Worm (Caenorhabditis elegans) whole organism, L2 larva: ENCODE measurements around the gene elc-1.

Experiments
- C34F6.9 ChIP-seq: fragments of 150-350 bp; optimal IDR thresholded peaks from 2 replicates; lab custom pipeline; 2014; ENCODE audit warnings: missing biosample characterization, missing genetic modification characterization
- F13H6.1 ChIP-seq: sonication (generic microtip); optimal IDR thresholded peaks from 2 replicates; lab custom pipeline; 2016; ENCODE audit warnings: missing genetic modification characterization, missing compliant biosample characterization
- R02D3.7 ChIP-seq: fragments of 150-350 bp; optimal IDR thresholded peaks from 2 replicates; lab custom pipeline; 2014; ENCODE audit warnings: missing biosample characterization, missing genetic modification characterization
- Y55F3AM.14 ChIP-seq: fragments of 200-800 bp; sonication (Bioruptor generic); optimal IDR thresholded peaks from 2 replicates; lab custom pipeline; 2018; ENCODE audit warnings: mild to moderate bottlenecking, missing genetic modification characterization, missing compliant biosample characterization
- ZK546.5 ChIP-seq: sonication (generic microtip); optimal IDR thresholded peaks from 2 replicates; lab custom pipeline; 2017; ENCODE audit warnings: missing biosample characterization, missing genetic modification characterization
- alr-1 ChIP-seq: fragments of 150-350 bp; optimal IDR thresholded peaks from 2 replicates; lab custom pipeline; 2014; ENCODE audit warnings: missing biosample characterization, missing genetic modification characterization
- aly-2 ChIP-seq: fragments of 150-350 bp; optimal IDR thresholded peaks from 2 replicates; lab custom pipeline; 2014; ENCODE audit warnings: missing biosample characterization, missing genetic modification characterization
- ama-1 ChIP-seq: fragments of 150-350 bp; optimal IDR thresholded peaks from 2 replicates; lab custom pipeline; 2018; ENCODE audit warnings: inconsistent platforms
- blmp-1 ChIP-seq: sonication (generic microtip); optimal IDR thresholded peaks from 2 replicates; lab custom pipeline; 2017; ENCODE audit warnings: missing genetic modification characterization, mild to moderate bottlenecking, missing compliant biosample characterization, antibody characterized with exemption, moderate library complexity; ENCODE audit not compliant: insufficient read depth
- ceh-16 ChIP-seq: fragments of 150-350 bp; optimal IDR thresholded peaks from 2 replicates; lab custom pipeline; 2014; ENCODE audit warnings: missing biosample characterization, missing genetic modification characterization
- ceh-82 ChIP-seq: fragments of 150-350 bp; optimal IDR thresholded peaks from 2 replicates; lab custom pipeline; 2014; ENCODE audit warnings: missing biosample characterization, missing genetic modification characterization
- crh-2 ChIP-seq: sonication (generic microtip); optimal IDR thresholded peaks from 2 replicates; lab custom pipeline; 2017; ENCODE audit warnings: missing biosample characterization, missing genetic modification characterization
- dmd-4 ChIP-seq: sonication (generic microtip); optimal IDR thresholded peaks from 2 replicates; lab custom pipeline; 2017; ENCODE audit warnings: missing biosample characterization, missing genetic modification characterization
- egl-27 ChIP-seq: sonication (generic microtip); optimal IDR thresholded peaks from 3 replicates; lab custom pipeline; 2017; ENCODE audit warnings: missing biosample characterization, missing genetic modification reagents, missing genetic modification characterization
- elt-1 ChIP-seq: fragments of 150-350 bp; optimal IDR thresholded peaks from 2 replicates; lab custom pipeline; 2014; ENCODE audit warnings: missing biosample characterization, missing genetic modification characterization
- elt-3 ChIP-seq: sonication (generic microtip); optimal IDR thresholded peaks from 2 replicates; lab custom pipeline; 2017; ENCODE audit warnings: missing biosample characterization, missing genetic modification characterization
- fos-1 ChIP-seq: fragments of 150-350 bp; optimal IDR thresholded peaks from 2 replicates; lab custom pipeline; 2014; ENCODE audit warnings: missing biosample characterization, missing genetic modification characterization
- gmeb-1 ChIP-seq: fragments of 150-350 bp; optimal IDR thresholded peaks from 2 replicates; lab custom pipeline; 2014; ENCODE audit warnings: missing biosample characterization, missing genetic modification characterization
- lin-11 ChIP-seq: fragments of 150-350 bp; sonication (generic microtip); optimal IDR thresholded peaks from 2 replicates; lab custom pipeline; 2014; ENCODE audit warnings: missing biosample characterization, missing genetic modification characterization, inconsistent platforms, mixed read lengths
- lin-13 ChIP-seq: fragments of 150-350 bp; optimal IDR thresholded peaks from 2 replicates; lab custom pipeline; 2014; ENCODE audit warnings: missing biosample characterization, missing genetic modification reagents, missing genetic modification characterization
- lin-39 ChIP-seq: fragments of 150-350 bp; optimal IDR thresholded peaks from 2 replicates; lab custom pipeline; 2014; ENCODE audit warnings: missing biosample characterization, missing genetic modification reagents, missing genetic modification characterization
- lsy-2 ChIP-seq, 2 experiments: fragments of 150-350 bp in 1 of 2; sonication (generic microtip) in 1 of 2; optimal IDR thresholded peaks; 2 replicates each; lab custom pipeline; 2014 to 2017; ENCODE audit warnings: missing biosample characterization in 2 of 2, missing genetic modification characterization in 2 of 2
- mab-5 ChIP-seq: fragments of 150-350 bp; optimal IDR thresholded peaks from 2 replicates; lab custom pipeline; 2014; ENCODE audit warnings: missing biosample characterization, missing genetic modification characterization
- mbf-1 ChIP-seq: sonication (generic microtip); optimal IDR thresholded peaks from 2 replicates; lab custom pipeline; 2017; ENCODE audit warnings: missing biosample characterization, missing genetic modification characterization
- mdl-1 ChIP-seq, 2 experiments: fragments of 150-350 bp in 1 of 2; sonication (generic microtip) in 1 of 2; optimal IDR thresholded peaks; 2 replicates each; lab custom pipeline; 2017; ENCODE audit warnings: missing biosample characterization in 2 of 2, missing genetic modification characterization in 2 of 2
- nhr-10 ChIP-seq: sonication (generic microtip); optimal IDR thresholded peaks from 2 replicates; lab custom pipeline; 2017; ENCODE audit warnings: missing biosample characterization, missing genetic modification characterization
- nhr-12 ChIP-seq: fragments of 150-350 bp; optimal IDR thresholded peaks from 2 replicates; lab custom pipeline; 2014; ENCODE audit warnings: missing biosample characterization, missing genetic modification characterization
- nhr-129 ChIP-seq: fragments of 150-350 bp; optimal IDR thresholded peaks from 2 replicates; lab custom pipeline; 2014; ENCODE audit warnings: missing biosample characterization, missing genetic modification characterization
- nhr-21 ChIP-seq: fragments of 150-350 bp; optimal IDR thresholded peaks from 2 replicates; lab custom pipeline; 2014; ENCODE audit warnings: missing biosample characterization, missing genetic modification characterization
- nhr-23 ChIP-seq: fragments of 150-350 bp; optimal IDR thresholded peaks from 2 replicates; lab custom pipeline; 2014; ENCODE audit warnings: missing biosample characterization, missing genetic modification reagents, missing genetic modification characterization
- nhr-237 ChIP-seq: fragments of 150-350 bp; optimal IDR thresholded peaks from 2 replicates; lab custom pipeline; 2014; ENCODE audit warnings: missing biosample characterization, missing genetic modification characterization
- nhr-25 ChIP-seq: fragments of 150-350 bp; sonication (generic microtip); optimal IDR thresholded peaks from 3 replicates; lab custom pipeline; 2014; ENCODE audit warnings: missing biosample characterization, missing genetic modification characterization
- nhr-6 ChIP-seq: fragments of 150-350 bp; optimal IDR thresholded peaks from 2 replicates; lab custom pipeline; 2014; ENCODE audit warnings: missing biosample characterization, missing genetic modification characterization
- nhr-77 ChIP-seq: fragments of 150-350 bp; optimal IDR thresholded peaks from 2 replicates; lab custom pipeline; 2014; ENCODE audit warnings: missing biosample characterization, missing genetic modification characterization
- peb-1 ChIP-seq: fragments of 150-350 bp; optimal IDR thresholded peaks from 2 replicates; lab custom pipeline; 2014; ENCODE audit warnings: missing biosample characterization, missing genetic modification characterization
- sem-4 ChIP-seq: fragments of 150-350 bp; optimal IDR thresholded peaks from 2 replicates; lab custom pipeline; 2014; ENCODE audit warnings: missing biosample characterization, missing genetic modification reagents, missing genetic modification characterization
- skn-1 ChIP-seq: sonication (generic microtip); optimal IDR thresholded peaks from 2 replicates; lab custom pipeline; 2017; ENCODE audit warnings: missing biosample characterization, missing genetic modification characterization
- sma-3 ChIP-seq: sonication (generic microtip); optimal IDR thresholded peaks from 2 replicates; lab custom pipeline; 2016; ENCODE audit warnings: missing genetic modification reagents, missing genetic modification characterization, missing compliant biosample characterization
- sma-9 ChIP-seq, 2 experiments: fragments of 150-350 bp in 1 of 2; sonication (generic microtip) in 1 of 2; optimal IDR thresholded peaks; 2 replicates each; lab custom pipeline; 2014 to 2016; ENCODE audit warnings: missing genetic modification characterization in 2 of 2, mild to moderate bottlenecking in 1 of 2, missing biosample characterization in 1 of 2, missing compliant biosample characterization in 1 of 2, missing genetic modification reagents in 1 of 2, moderate library complexity in 1 of 2
- snpc-4 ChIP-seq: fragments of 150-350 bp; optimal IDR thresholded peaks from 2 replicates; lab custom pipeline; 2014; ENCODE audit warnings: missing biosample characterization, missing genetic modification characterization
- unc-39 ChIP-seq: fragments of 150-350 bp; optimal IDR thresholded peaks from 2 replicates; lab custom pipeline; 2014; ENCODE audit warnings: missing biosample characterization, missing genetic modification characterization
- unc-55 ChIP-seq: fragments of 150-350 bp; sonication (generic microtip); optimal IDR thresholded peaks from 3 replicates; lab custom pipeline; 2014; ENCODE audit warnings: missing biosample characterization, missing genetic modification reagents, missing genetic modification characterization
- unc-62 ChIP-seq: fragments of 150-350 bp; optimal IDR thresholded peaks from 2 replicates; lab custom pipeline; 2014; ENCODE audit warnings: missing biosample characterization, missing genetic modification reagents, missing genetic modification characterization
- zag-1 ChIP-seq: fragments of 150-350 bp; optimal IDR thresholded peaks from 2 replicates; lab custom pipeline; 2014; ENCODE audit warnings: missing biosample characterization, missing genetic modification characterization
- ztf-4 ChIP-seq: fragments of 150-350 bp; optimal IDR thresholded peaks from 2 replicates; lab custom pipeline; 2014; ENCODE audit warnings: missing biosample characterization, missing genetic modification characterization

The elc-1 gene

ce11 chrIII:1419146-1419636, 2.2 kb upstream of the elc-1 start, which contains the start of gene Y82E9BR.3:
Gene Y82E9BR.3, plus strand, starts transcription at chrIII:1419196.
- no peak for TF ChIP-seq nhr-6 (tag; lab: Kevin White, UChicago)
- no peak for TF ChIP-seq gmeb-1 (tag; lab: Kevin White, UChicago)
- TF ChIP-seq mdl-1 (tag; optimal IDR thresholded peaks at IDR 0.05; lab: Kevin White, UChicago): no peak
- TF ChIP-seq crh-2 (tag; lab: Kevin White, UChicago): no peak
- no peak for TF ChIP-seq lin-13
- no peak for TF ChIP-seq aly-2
- no peak for TF ChIP-seq lin-39 (tag; lab: Kevin White, UChicago)
- no peak for TF ChIP-seq fos-1 (tag; lab: Kevin White, UChicago)
- no peak for TF ChIP-seq nhr-25 (tag; lab: Kevin White, UChicago)
- TF ChIP-seq nhr-21 (tag; lab: Kevin White, UChicago): no peak
- no peak for TF ChIP-seq sma-9 (GFP tag; optimal IDR thresholded peaks at IDR 0.05; lab: Kevin White, UChicago)
- no peak for TF ChIP-seq sma-9 (tag; optimal IDR thresholded peaks at IDR 0.05; lab: Kevin White, UChicago)
- no peak for TF ChIP-seq ceh-82 (tag; lab: Kevin White, UChicago)
- no peak for TF ChIP-seq skn-1 (tag; lab: Kevin White, UChicago)
- TF ChIP-seq unc-62 (GFP tag; lab: Kevin White, UChicago): no peak
- TF ChIP-seq alr-1 (tag; lab: Kevin White, UChicago): no peak
- TF ChIP-seq zag-1: no peak
- no peak for TF ChIP-seq nhr-23 (tag; lab: Kevin White, UChicago)
- TF ChIP-seq F13H6.1 (tag; lab: Kevin White, UChicago): no peak

- TF ChIP-seq Y55F3AM.14 (peak; percentile 67), nhr-77 (no peak), nhr-129 (tag; lab: Kevin White, UChicago) (peak; percentile 89), dmd-4 (tag; lab: Kevin White, UChicago) (no peak), alr-1 (tag; lab: Kevin White, UChicago) (no peak), mab-5 (tag; lab: Kevin White, UChicago) (peak; percentile 40), nhr-6 (tag; lab: Kevin White, UChicago) (peak; percentile 61), unc-39 (tag; lab: Kevin White, UChicago) (no peak), ama-1 (peak; percentile 40), nhr-237 (tag; lab: Kevin White, UChicago) (peak; percentile 37), aly-2 (no peak), elt-1 (tag; lab: Kevin White, UChicago) (no peak), zag-1 (peak; percentile 14), unc-55 (peak; percentile 95), nhr-23 (tag; lab: Kevin White, UChicago) (no peak), nhr-10 (tag; lab: Kevin White, UChicago) (no peak), peb-1 (tag; lab: Kevin White, UChicago) (no peak), snpc-4 (tag; lab: Kevin White, UChicago) (peak; percentile 59), F13H6.1 (tag; lab: Kevin White, UChicago) (peak; percentile 86), sma-3 (GFP tag; lab: Kevin White, UChicago) (peak; percentile 88), nhr-25 (tag; lab: Kevin White, UChicago) (peak; percentile 84), gmeb-1 (tag; lab: Kevin White, UChicago) (peak; percentile 63), lin-11 (peak; percentile 90), ceh-16 (tag; lab: Kevin White, UChicago) (peak; percentile 79), ZK546.5 (tag; lab: Kevin White, UChicago) (peak; percentile 97), nhr-12 (tag; lab: Kevin White, UChicago) (no peak), fos-1 (tag; lab: Kevin White, UChicago) (peak; percentile 75), egl-27 (tag; lab: Kevin White, UChicago) (peak; percentile 30), ztf-4 (tag; lab: Kevin White, UChicago) (peak; percentile 63), C34F6.9 (tag; lab: Kevin White, UChicago) (peak; percentile 89), sma-9 (GFP tag; optimal IDR thresholded peaks at IDR 0.05; lab: Kevin White, UChicago) (peak; percentile 88), sma-9 (tag; optimal IDR thresholded peaks at IDR 0.05; lab: Kevin White, UChicago) (no peak), unc-62 (GFP tag; lab: Kevin White, UChicago) (no peak), mdl-1 (tag; optimal IDR thresholded peaks at IDR 0.05; lab: Kevin White, UChicago) (peak; percentile 5 to 75), sem-4 (tag; lab: Kevin White, UChicago) (peak; percentile 47), lsy-2 (tag; optimal IDR thresholded peaks at IDR 0.05; lab: Kevin White, UChicago) (peak; percentile 98 to 99), lin-39 (tag; lab: Kevin White, UChicago) (no peak), ceh-82 (tag; lab: Kevin White, UChicago) (peak; percentile 21), crh-2 (tag; lab: Kevin White, UChicago) (peak; percentile 88), mbf-1 (tag; lab: Kevin White, UChicago) (no peak), blmp-1 (tag; lab: Kevin White, UChicago) (peak; percentile 2), nhr-21 (tag; lab: Kevin White, UChicago) (peak; percentile 77), skn-1 (tag; lab: Kevin White, UChicago) (no peak), elt-3 (tag; lab: Kevin White, UChicago) (no peak), lin-13 (peak; percentile 96), R02D3.7 (tag; lab: Kevin White, UChicago) (no peak)
Observed at ce11 chrIII:1418709-1419108, 1.7 kb upstream of the elc-1 start.
